ENCODE assay signal across 2 worm cellular contexts in genomic region chrIV:12813822-12814221, ce11.
A peak's percentile ranks its signal among the peaks of the same experiment; 100 is the strongest.
TF ChIP-seq lines count a peak whose summit lies in the region.

No protein-coding gene starts in this region.

TF ChIP-seq in whole organism, early embryonic, 17 proteins besides CTCF, POLR2A, EP300 and RAD21:
- peak; percentile 65 for TF ChIP-seq ceh-36 (tag; optimal IDR thresholded peaks at IDR 0.05; lab: Kevin White, UChicago)
- TF ChIP-seq ama-1 (optimal IDR thresholded peaks at IDR 0.05; lab: Kevin White, UChicago), result no peak

TF ChIP-seq in whole organism, mixed stage, embryonic, 35 proteins besides CTCF, POLR2A, EP300 and RAD21:
- TF ChIP-seq unc-120 (tag; optimal IDR thresholded peaks at IDR 0.05; lab: Kevin White, UChicago; ENCODE audit: poor library complexity, severe bottlenecking), result no peak
- no peak for TF ChIP-seq bed-3 (GFP tag; optimal IDR thresholded peaks at IDR 0.05; lab: Kevin White, UChicago)
- peak; percentile 45 for TF ChIP-seq ces-1 (GFP tag; optimal IDR thresholded peaks at IDR 0.05; lab: Kevin White, UChicago)
- TF ChIP-seq zip-8 (tag; optimal IDR thresholded peaks at IDR 0.05; lab: Kevin White, UChicago), result peak; percentile 0
- TF ChIP-seq nhr-2 (tag; optimal IDR thresholded peaks at IDR 0.05; lab: Kevin White, UChicago), result peak; percentile 91
- TF ChIP-seq cnd-1 (tag; optimal IDR thresholded peaks at IDR 0.05; lab: Kevin White, UChicago), result peak; percentile 9
- no peak for TF ChIP-seq mls-2 (tag; optimal IDR thresholded peaks at IDR 0.05; lab: Kevin White, UChicago)
